Worm (Caenorhabditis elegans) whole organism, young adult: ENCODE results near the gene tftc-1.

Experiments used
- B0336.3 ChIP-seq: fragments of 200-800 bp; sonication (Bioruptor generic); IDR thresholded peaks from 2 replicates; pipeline ENCODE4 v1.3.6; 2022; ENCODE audit warnings: missing genetic modification characterization, missing compliant biosample characterization
- F22D6.2 ChIP-seq: sonication (generic microtip); optimal IDR thresholded peaks from 2 replicates; lab custom pipeline; 2016; ENCODE audit warnings: mild to moderate bottlenecking, missing genetic modification characterization, missing compliant biosample characterization
- F23B12.7 ChIP-seq: sonication (generic microtip); optimal IDR thresholded peaks from 2 replicates; lab custom pipeline; 2017; ENCODE audit warnings: missing genetic modification characterization, mild to moderate bottlenecking, missing compliant biosample characterization, antibody characterized with exemption, moderate library complexity; ENCODE audit not compliant: insufficient read depth
- F49E8.2 ChIP-seq: sonication (generic microtip); optimal IDR thresholded peaks from 3 replicates; lab custom pipeline; 2017; ENCODE audit warnings: missing genetic modification characterization, mild to moderate bottlenecking, missing compliant biosample characterization, antibody characterized with exemption, moderate library complexity; ENCODE audit not compliant: insufficient read depth
- F55B11.4 ChIP-seq: sonication (generic microtip); optimal IDR thresholded peaks from 2 replicates; lab custom pipeline; 2016; ENCODE audit warnings: missing compliant biosample characterization, missing genetic modification characterization, borderline replicate concordance; ENCODE audit not compliant: insufficient read depth
- F57A8.1 ChIP-seq: fragments of 200-800 bp; sonication (Bioruptor generic); optimal IDR thresholded peaks from 2 replicates; lab custom pipeline; 2018; ENCODE audit warnings: mild to moderate bottlenecking, missing genetic modification characterization, moderate library complexity, missing compliant biosample characterization
- F57C9.4 ChIP-seq: sonication (generic microtip); optimal IDR thresholded peaks from 2 replicates; lab custom pipeline; 2017; ENCODE audit warnings: mild to moderate bottlenecking, missing genetic modification characterization, missing compliant biosample characterization
- K12H6.12 ChIP-seq: fragments of 200-800 bp; sonication (Bioruptor generic); optimal IDR thresholded peaks from 2 replicates; lab custom pipeline; 2018; ENCODE audit warnings: mild to moderate bottlenecking, missing genetic modification characterization, missing compliant biosample characterization
- Y53F4B.3 ChIP-seq: fragments of 200-800 bp; sonication (Bioruptor generic); IDR thresholded peaks from 2 replicates; pipeline ENCODE4 v1.3.6; 2022; ENCODE audit warnings: missing genetic modification reagents, missing genetic modification characterization, missing compliant biosample characterization
- Y53G8AR.9 ChIP-seq: fragments of 200-800 bp; sonication (Bioruptor generic); conservative IDR thresholded peaks from 2 replicates; pipeline ENCODE4 v1.3.6; 2022; ENCODE audit warnings: missing genetic modification reagents, missing genetic modification characterization, missing compliant biosample characterization
- Y56A3A.18 ChIP-seq: fragments of 200-800 bp; sonication (Bioruptor generic); IDR thresholded peaks from 2 replicates; pipeline ENCODE4 v1.3.6; 2022; ENCODE audit warnings: missing genetic modification reagents, missing genetic modification characterization, missing compliant biosample characterization
- Y67H2A.10 ChIP-seq: fragments of 200-800 bp; sonication (Bioruptor generic); conservative IDR thresholded peaks from 2 replicates; pipeline ENCODE4 v1.3.6; 2022; ENCODE audit warnings: missing genetic modification reagents, missing genetic modification characterization, missing compliant biosample characterization
- Y95B8A.8 ChIP-seq: fragments of 200-800 bp; sonication (Bioruptor generic); IDR thresholded peaks from 2 replicates; pipeline ENCODE4 v1.3.6; 2022; ENCODE audit warnings: missing genetic modification reagents, missing genetic modification characterization, missing compliant biosample characterization
- ZK185.1 ChIP-seq: sonication (generic microtip); optimal IDR thresholded peaks from 2 replicates; lab custom pipeline; 2016; ENCODE audit warnings: mild to moderate bottlenecking, missing genetic modification characterization, missing compliant biosample characterization; ENCODE audit not compliant: poor library complexity, severe bottlenecking
- akir-1 ChIP-seq: fragments of 200-800 bp; sonication (Bioruptor generic); optimal IDR thresholded peaks from 2 replicates; lab custom pipeline; 2018; ENCODE audit warnings: mild to moderate bottlenecking, missing genetic modification characterization, moderate library complexity, missing compliant biosample characterization
- ama-1 ChIP-seq, 3 experiments: fragments of 150-350 bp in 1 of 3; sonication (generic microtip) in 2 of 3; optimal IDR thresholded peaks; 2 replicates each; lab custom pipeline; 2014 to 2018; ENCODE audit warnings: missing biosample characterization in 2 of 3, missing genetic modification characterization in 2 of 3, missing genetic modification reagents in 2 of 3
- aptf-2 ChIP-seq: fragments of 200-800 bp; sonication (Bioruptor generic); conservative IDR thresholded peaks from 2 replicates; pipeline ENCODE4 v1.3.6; 2022; ENCODE audit warnings: missing genetic modification reagents, missing genetic modification characterization, missing compliant biosample characterization
- aptf-3 ChIP-seq: fragments of 200-800 bp; sonication (Bioruptor generic); IDR thresholded peaks from 2 replicates; pipeline ENCODE4 v1.3.6; 2022; ENCODE audit warnings: missing genetic modification characterization, missing compliant biosample characterization
- attf-5 ChIP-seq: fragments of 200-800 bp; sonication (Bioruptor generic); optimal IDR thresholded peaks from 2 replicates; lab custom pipeline; 2018; ENCODE audit warnings: mild to moderate bottlenecking, missing genetic modification characterization, missing compliant biosample characterization
- attf-6 ChIP-seq: fragments of 200-800 bp; sonication (Bioruptor generic); IDR thresholded peaks from 2 replicates; pipeline ENCODE4 v1.3.6; 2022; ENCODE audit warnings: missing genetic modification reagents, missing genetic modification characterization, missing compliant biosample characterization
- bed-2 ChIP-seq: fragments of 200-800 bp; sonication (Bioruptor generic); IDR thresholded peaks from 2 replicates; pipeline ENCODE4 v1.3.6; 2022; ENCODE audit warnings: missing genetic modification reagents, missing genetic modification characterization, missing compliant biosample characterization
- ceh-79 ChIP-seq: sonication (generic microtip); optimal IDR thresholded peaks from 2 replicates; lab custom pipeline; 2017; ENCODE audit warnings: mild to moderate bottlenecking, missing genetic modification characterization, missing compliant biosample characterization
- ceh-91 ChIP-seq: fragments of 200-800 bp; sonication (Bioruptor generic); IDR thresholded peaks from 2 replicates; pipeline ENCODE4 v1.3.6; 2022; ENCODE audit warnings: missing genetic modification reagents, missing genetic modification characterization, missing compliant biosample characterization
- chd-7 ChIP-seq: sonication (generic microtip); optimal IDR thresholded peaks from 2 replicates; lab custom pipeline; 2016; ENCODE audit warnings: mild to moderate bottlenecking, missing genetic modification characterization, moderate library complexity, missing compliant biosample characterization
- die-1 ChIP-seq: sonication (generic microtip); optimal IDR thresholded peaks from 2 replicates; lab custom pipeline; 2016; ENCODE audit warnings: missing genotype, mild to moderate bottlenecking, missing genetic modification characterization, missing compliant biosample characterization
- dox-1 ChIP-seq: fragments of 200-800 bp; sonication (Bioruptor generic); IDR thresholded peaks from 2 replicates; pipeline ENCODE4 v1.3.6; 2022; ENCODE audit warnings: missing genetic modification reagents, missing genetic modification characterization, missing compliant biosample characterization
- dpff-1 ChIP-seq: sonication (generic microtip); optimal IDR thresholded peaks from 2 replicates; lab custom pipeline; 2017; ENCODE audit warnings: mild to moderate bottlenecking, missing genetic modification characterization, missing compliant biosample characterization
- dpl-1 ChIP-seq: fragments of 150-350 bp; optimal IDR thresholded peaks from 2 replicates; lab custom pipeline; 2014; ENCODE audit warnings: missing biosample characterization, missing genetic modification reagents, missing genetic modification characterization
- egl-18 ChIP-seq: fragments of 200-800 bp; sonication (Bioruptor generic); IDR thresholded peaks from 2 replicates; pipeline ENCODE4 v1.3.6; 2022; ENCODE audit warnings: missing genetic modification reagents, missing genetic modification characterization, missing compliant biosample characterization
- hlh-12 ChIP-seq: sonication (generic microtip); optimal IDR thresholded peaks from 2 replicates; lab custom pipeline; 2016; ENCODE audit warnings: missing genetic modification characterization, missing compliant biosample characterization
- hlh-26 ChIP-seq: fragments of 200-800 bp; sonication (Bioruptor generic); conservative IDR thresholded peaks from 2 replicates; pipeline ENCODE4 v1.3.6; 2022; ENCODE audit warnings: missing genetic modification reagents, missing genetic modification characterization, missing compliant biosample characterization
- hmg-20 ChIP-seq: fragments of 200-800 bp; sonication (Bioruptor generic); IDR thresholded peaks from 2 replicates; pipeline ENCODE4 v1.3.6; 2022; ENCODE audit warnings: missing genetic modification reagents, missing genetic modification characterization, missing compliant biosample characterization
- let-526 ChIP-seq: fragments of 200-800 bp; sonication (Bioruptor generic); IDR thresholded peaks from 2 replicates; pipeline ENCODE4 v1.3.6; 2022; ENCODE audit warnings: missing genetic modification reagents, missing genetic modification characterization, missing compliant biosample characterization
- let-607 ChIP-seq, 2 experiments: fragments of 200-800 bp in 1 of 2; sonication (Bioruptor generic) in 1 of 2; sonication (generic microtip) in 1 of 2; optimal IDR thresholded peaks; 2 replicates each; lab custom pipeline; 2016 to 2018; ENCODE audit warnings: mild to moderate bottlenecking in 2 of 2, missing compliant biosample characterization in 2 of 2, missing genetic modification characterization in 2 of 2, moderate library complexity in 2 of 2, missing genotype in 1 of 2
- lin-26 ChIP-seq: fragments of 200-800 bp; sonication (Bioruptor generic); IDR thresholded peaks from 2 replicates; pipeline ENCODE4 v1.3.6; 2022; ENCODE audit warnings: missing genetic modification reagents, missing genetic modification characterization, missing compliant biosample characterization
- lin-54 ChIP-seq: fragments of 200-800 bp; sonication (Bioruptor generic); optimal IDR thresholded peaks from 2 replicates; lab custom pipeline; 2018; ENCODE audit warnings: mild to moderate bottlenecking, missing genetic modification characterization, missing compliant biosample characterization
- mcd-1 ChIP-seq: fragments of 200-800 bp; sonication (Bioruptor generic); IDR thresholded peaks from 2 replicates; pipeline ENCODE4 v1.3.6; 2022; ENCODE audit warnings: missing genetic modification reagents, missing genetic modification characterization, missing compliant biosample characterization
- mel-28 ChIP-seq: sonication (generic microtip); optimal IDR thresholded peaks from 2 replicates; lab custom pipeline; 2016; ENCODE audit warnings: borderline replicate concordance, mild to moderate bottlenecking, missing genetic modification characterization, missing compliant biosample characterization
- rec-8 ChIP-seq, 2 experiments: sonication (generic microtip); optimal IDR thresholded peaks; 2 replicates each; lab custom pipeline; 2016; ENCODE audit warnings: mild to moderate bottlenecking in 2 of 2, missing genetic modification characterization in 2 of 2, missing genetic modification reagents in 2 of 2, missing genotype in 2 of 2, missing biosample characterization in 1 of 2, missing compliant biosample characterization in 1 of 2, moderate library complexity in 1 of 2
- sdz-38 ChIP-seq: sonication (generic microtip); optimal IDR thresholded peaks from 2 replicates; lab custom pipeline; 2016; ENCODE audit warnings: missing genotype, missing genetic modification characterization, missing compliant biosample characterization
- sea-2 ChIP-seq: fragments of 200-800 bp; sonication (Bioruptor generic); IDR thresholded peaks from 2 replicates; pipeline ENCODE4 v1.3.6; 2022; ENCODE audit warnings: missing genetic modification characterization, missing compliant biosample characterization
- snpc-3.4 ChIP-seq: sonication (generic microtip); optimal IDR thresholded peaks from 2 replicates; lab custom pipeline; 2017; ENCODE audit warnings: missing genetic modification characterization, mild to moderate bottlenecking, missing compliant biosample characterization, antibody characterized with exemption, moderate library complexity, missing genotype, missing genetic modification reagents
- somi-1 ChIP-seq: fragments of 200-800 bp; sonication (Bioruptor generic); optimal IDR thresholded peaks from 2 replicates; lab custom pipeline; 2018; ENCODE audit warnings: mild to moderate bottlenecking, missing genetic modification characterization, missing compliant biosample characterization
- tbp1 ChIP-seq: fragments of 200-800 bp; sonication (Bioruptor generic); optimal IDR thresholded peaks from 2 replicates; lab custom pipeline; 2018; ENCODE audit warnings: mild to moderate bottlenecking, missing genetic modification characterization, missing compliant biosample characterization
- zim-3 ChIP-seq: sonication (generic microtip); optimal IDR thresholded peaks from 2 replicates; lab custom pipeline; 2017; ENCODE audit warnings: mild to moderate bottlenecking, missing genetic modification characterization, moderate library complexity, missing compliant biosample characterization
- ztf-28 ChIP-seq: fragments of 200-800 bp; sonication (Bioruptor generic); IDR thresholded peaks from 2 replicates; pipeline ENCODE4 v1.3.6; 2022; ENCODE audit warnings: missing genetic modification reagents, missing genetic modification characterization, missing compliant biosample characterization

Gene tftc-1

ce11 chrIV:2388949-2389495, 40.0 kb downstream of the tftc-1 start, which contains the start of gene trap-3 (continued):
- TF ChIP-seq Y67H2A.10 (GFP tag; lab: Robert Waterston, UW) (peak; percentile 79), hlh-12 (tag; lab: Kevin White, UChicago) (no peak), sdz-38 (no peak), ztf-28 (GFP tag; lab: Robert Waterston, UW) (peak; percentile 72; the same call in 1 of the 2 replicates), die-1 (tag; lab: Kevin White, UChicago) (peak; percentile 66), F57C9.4 (tag; lab: Kevin White, UChicago) (no peak), egl-18 (GFP tag; lab: Robert Waterston, UW) (peak; percentile 69; the same call in 1 of the 2 replicates), mel-28 (tag; lab: Kevin White, UChicago) (peak; percentile 68), somi-1 (peak; percentile 78), bed-2 (GFP tag; lab: Robert Waterston, UW) (0 out of 2 replicates have a peak, but pooled peaks have one; percentile 73), ceh-91 (GFP tag; lab: Robert Waterston, UW) (peak; percentile 88), let-526 (GFP tag; lab: Robert Waterston, UW) (peak; percentile 95), dox-1 (peak; percentile 99), ama-1 (optimal IDR thresholded peaks at IDR 0.05; lab: Kevin White, UChicago) (no peak), ama-1 (GFP tag; optimal IDR thresholded peaks at IDR 0.05; lab: Kevin White, UChicago) (peak in 1 of 2 experiments; percentile 61), attf-6 (GFP tag; lab: Robert Waterston, UW) (peak; percentile 85), lin-54 (peak; percentile 97), tbp1 (GFP tag; lab: Kevin White, UChicago) (peak; percentile 77), attf-5 (GFP tag; lab: Kevin White, UChicago) (peak; percentile 98), hlh-26 (no peak), K12H6.12 (peak; percentile 98), chd-7 (tag; lab: Kevin White, UChicago) (peak; percentile 95), F49E8.2 (tag; lab: Kevin White, UChicago) (peak; percentile 81), snpc-3.4 (peak; percentile 91), F23B12.7 (tag; lab: Kevin White, UChicago) (peak; percentile 91), F55B11.4 (tag; lab: Kevin White, UChicago) (no peak), mcd-1 (GFP tag; lab: Robert Waterston, UW) (peak; percentile 98), rec-8 (tag; optimal IDR thresholded peaks at IDR 0.05; lab: Kevin White, UChicago) (peak in 1 of 2 experiments; percentile 59), aptf-2 (no peak), F57A8.1 (GFP tag; lab: Kevin White, UChicago) (peak; percentile 11), Y53F4B.3 (GFP tag; lab: Robert Waterston, UW) (no peak), B0336.3 (GFP tag; lab: Robert Waterston, UW) (peak; percentile 97), dpl-1 (peak; percentile 66), lin-26 (peak; percentile 74), hmg-20 (GFP tag; lab: Robert Waterston, UW) (peak; percentile 86), Y56A3A.18 (GFP tag; lab: Robert Waterston, UW) (peak; percentile 87; the same call in 1 of the 2 replicates), ZK185.1 (tag; lab: Kevin White, UChicago) (no peak), ceh-79 (peak; percentile 47), akir-1 (GFP tag; lab: Kevin White, UChicago) (no peak), Y95B8A.8 (peak; percentile 95), aptf-3 (GFP tag; lab: Robert Waterston, UW) (no peak), Y53G8AR.9 (peak; percentile 98), sea-2 (GFP tag; lab: Robert Waterston, UW) (0 out of 2 replicates have a peak, but pooled peaks have one; percentile 49), dpff-1 (tag; lab: Kevin White, UChicago) (no peak), F22D6.2 (peak; percentile 86), let-607 (tag; optimal IDR thresholded peaks at IDR 0.05; lab: Kevin White, UChicago) (peak; percentile 100), zim-3 (tag; lab: Kevin White, UChicago) (peak; percentile 38)
